Worm (Caenorhabditis elegans) whole organism, L1 larva: ENCODE data around the gene clec-31.

ENCODE experiments used
- C34B4.2 ChIP-seq: sonication (generic microtip); optimal IDR thresholded peaks from 2 replicates; lab custom pipeline; 2017; ENCODE audit warnings: mild to moderate bottlenecking, missing genetic modification characterization, missing compliant biosample characterization
- aly-2 ChIP-seq: fragments of 150-350 bp; optimal IDR thresholded peaks from 2 replicates; lab custom pipeline; 2014; ENCODE audit warnings: missing biosample characterization, missing genetic modification characterization
- blmp-1 ChIP-seq: fragments of 150-350 bp; optimal IDR thresholded peaks from 2 replicates; lab custom pipeline; 2014; ENCODE audit warnings: missing biosample characterization, missing genetic modification characterization
- ceh-63 ChIP-seq: fragments of 200-800 bp; sonication (Bioruptor generic); optimal IDR thresholded peaks from 2 replicates; lab custom pipeline; 2018; ENCODE audit warnings: mild to moderate bottlenecking, missing genetic modification characterization, missing compliant biosample characterization
- ceh-88 ChIP-seq: fragments of 200-800 bp; sonication (Bioruptor generic); IDR thresholded peaks from 2 replicates; pipeline ENCODE4 v1.3.6; 2022; ENCODE audit warnings: missing genetic modification characterization, missing compliant biosample characterization
- ces-1 ChIP-seq: fragments of 150-350 bp; optimal IDR thresholded peaks from 2 replicates; lab custom pipeline; 2014; ENCODE audit warnings: missing biosample characterization, missing genetic modification reagents, missing genetic modification characterization
- dpl-1 ChIP-seq, 3 experiments: fragments of 150-350 bp in 2 of 3; sonication (generic microtip) in 1 of 3; optimal IDR thresholded peaks; 2 replicates each; lab custom pipeline; 2014 to 2017; ENCODE audit warnings: missing biosample characterization in 3 of 3, missing genetic modification characterization in 3 of 3, missing genetic modification reagents in 3 of 3
- efl-1 ChIP-seq, 4 experiments: fragments of 150-350 bp; optimal IDR thresholded peaks in 3 of 4; peaks in 1 of 4; 1 replicate in 1 of 4; 2 replicates in 3 of 4; lab custom pipeline; 2014; ENCODE audit warnings: missing biosample characterization in 2 of 4, missing genetic modification characterization in 2 of 4, missing genetic modification reagents in 2 of 4
- egl-13 ChIP-seq: sonication (generic microtip); optimal IDR thresholded peaks from 2 replicates; lab custom pipeline; 2016; ENCODE audit warnings: missing genotype, missing genetic modification reagents, missing genetic modification characterization, missing compliant biosample characterization
- elt-2 ChIP-seq: sonication (generic microtip); optimal IDR thresholded peaks from 2 replicates; lab custom pipeline; 2016; ENCODE audit warnings: missing genetic modification characterization, mild to moderate bottlenecking, inconsistent platforms, missing compliant biosample characterization, missing genetic modification reagents
- fkh-4 ChIP-seq: sonication (generic microtip); optimal IDR thresholded peaks from 2 replicates; lab custom pipeline; 2016; ENCODE audit warnings: missing compliant biosample characterization, missing genetic modification characterization, borderline replicate concordance
- hlh-4 ChIP-seq: sonication (generic microtip); optimal IDR thresholded peaks from 2 replicates; lab custom pipeline; 2016; ENCODE audit warnings: mild to moderate bottlenecking, missing genetic modification characterization, missing compliant biosample characterization
- hpl-2 ChIP-seq: fragments of 150-350 bp; optimal IDR thresholded peaks from 2 replicates; lab custom pipeline; 2014; ENCODE audit warnings: missing biosample characterization, missing genetic modification reagents, missing genetic modification characterization
- irx-1 ChIP-seq: sonication (generic microtip); optimal IDR thresholded peaks from 2 replicates; lab custom pipeline; 2016; ENCODE audit warnings: missing genetic modification characterization, missing compliant biosample characterization
- lin-35 ChIP-seq, 2 experiments: fragments of 150-350 bp; optimal IDR thresholded peaks; 2 replicates each; lab custom pipeline; 2014; ENCODE audit warnings: missing biosample characterization in 2 of 2, missing genetic modification characterization in 2 of 2, missing genetic modification reagents in 2 of 2
- lir-3 ChIP-seq: sonication (generic microtip); optimal IDR thresholded peaks from 2 replicates; lab custom pipeline; 2016; ENCODE audit warnings: mild to moderate bottlenecking, missing genetic modification characterization, moderate library complexity, missing compliant biosample characterization; ENCODE audit not compliant: poor library complexity
- mab-9 ChIP-seq: fragments of 200-800 bp; sonication (Bioruptor generic); IDR thresholded peaks from 2 replicates; pipeline ENCODE4 v1.3.6; 2022; ENCODE audit warnings: missing genetic modification reagents, missing genetic modification characterization, missing compliant biosample characterization
- mdl-1 ChIP-seq, 2 experiments: fragments of 150-350 bp; optimal IDR thresholded peaks; 2 replicates each; lab custom pipeline; 2014 to 2017; ENCODE audit warnings: missing biosample characterization in 2 of 2, missing genetic modification characterization in 2 of 2, inconsistent platforms in 1 of 2
- nhr-71 ChIP-seq: sonication (generic microtip); optimal IDR thresholded peaks from 2 replicates; lab custom pipeline; 2016; ENCODE audit warnings: mild to moderate bottlenecking, missing genetic modification characterization, moderate library complexity, missing compliant biosample characterization
- nhr-76 ChIP-seq: sonication (generic microtip); optimal IDR thresholded peaks from 2 replicates; lab custom pipeline; 2017; ENCODE audit warnings: missing biosample characterization, missing genetic modification characterization
- nhr-85 ChIP-seq: sonication (generic microtip); peaks from one replicate; lab custom pipeline; 2016; ENCODE audit warnings: missing genetic modification characterization, inconsistent platforms, missing compliant biosample characterization
- nhr-90 ChIP-seq: sonication (generic microtip); optimal IDR thresholded peaks from 2 replicates; lab custom pipeline; 2016; ENCODE audit warnings: mild to moderate bottlenecking, missing genetic modification characterization, missing compliant biosample characterization; ENCODE audit not compliant: poor library complexity
- pax-3 ChIP-seq: fragments of 200-800 bp; sonication (Bioruptor generic); optimal IDR thresholded peaks from 2 replicates; lab custom pipeline; 2018; ENCODE audit warnings: mild to moderate bottlenecking, missing genetic modification characterization, moderate library complexity, missing compliant biosample characterization
- swsn-7 ChIP-seq: sonication (generic microtip); optimal IDR thresholded peaks from 2 replicates; lab custom pipeline; 2016; ENCODE audit warnings: missing genetic modification characterization, missing compliant biosample characterization
- unc-30 ChIP-seq: sonication (generic microtip); optimal IDR thresholded peaks from 2 replicates; lab custom pipeline; 2017; ENCODE audit warnings: missing biosample characterization, missing genetic modification characterization
- vab-15 ChIP-seq: sonication (generic microtip); optimal IDR thresholded peaks from 2 replicates; lab custom pipeline; 2017; ENCODE audit warnings: missing genotype, mild to moderate bottlenecking, missing genetic modification characterization, missing compliant biosample characterization
- xbp-1 ChIP-seq: sonication (generic microtip); optimal IDR thresholded peaks from 2 replicates; lab custom pipeline; 2016; ENCODE audit warnings: missing genetic modification characterization, missing compliant biosample characterization
- zag-1 ChIP-seq: fragments of 150-350 bp; optimal IDR thresholded peaks from 2 replicates; lab custom pipeline; 2014; ENCODE audit warnings: missing biosample characterization, missing genetic modification characterization
- ztf-11 ChIP-seq, 2 experiments: sonication (generic microtip); optimal IDR thresholded peaks; 2 replicates each; lab custom pipeline; 2016 to 2017; ENCODE audit warnings: missing genetic modification characterization in 2 of 2, missing biosample characterization in 1 of 2, missing compliant biosample characterization in 1 of 2

Gene clec-31

DNA sequence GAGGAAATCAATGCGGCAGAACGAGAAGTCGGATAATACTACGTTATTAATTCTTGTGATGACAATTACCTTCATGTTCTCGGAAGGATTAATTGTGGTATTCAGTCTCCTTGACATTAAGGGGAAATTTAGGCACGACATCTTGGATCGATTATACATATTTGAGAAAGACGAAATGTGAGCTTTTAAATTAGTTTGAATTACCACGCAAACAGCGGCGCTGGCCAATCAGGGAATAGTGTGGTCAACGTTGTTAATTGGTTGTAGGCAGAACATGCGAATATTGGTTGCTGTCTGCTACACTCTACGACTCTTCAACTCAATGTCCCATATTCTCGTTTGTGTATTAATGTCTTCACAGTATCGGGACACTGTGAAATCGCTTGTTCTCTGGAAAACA, 17.1 kb upstream of the clec-31 start, which contains the start of gene F49A5.10:
Gene F49A5.10, plus strand, starts transcription at position 301 of the 400 bp plus-strand sequence.
- TF ChIP-seq elt-2 (tag; lab: Kevin White, UChicago), result no peak
- no peak for TF ChIP-seq ceh-88 (GFP tag; lab: Robert Waterston, UW)
- no peak for TF ChIP-seq zag-1 (tag; lab: Kevin White, UChicago)
- no peak for TF ChIP-seq dpl-1 (GFP tag; optimal IDR thresholded peaks at IDR 0.05; lab: Kevin White, UChicago)
- no peak for TF ChIP-seq nhr-90 (tag; lab: Kevin White, UChicago)
- no peak for TF ChIP-seq ztf-11 (tag; optimal IDR thresholded peaks at IDR 0.05; lab: Kevin White, UChicago)
- no peak for TF ChIP-seq blmp-1 (tag; lab: Kevin White, UChicago)

DNA sequence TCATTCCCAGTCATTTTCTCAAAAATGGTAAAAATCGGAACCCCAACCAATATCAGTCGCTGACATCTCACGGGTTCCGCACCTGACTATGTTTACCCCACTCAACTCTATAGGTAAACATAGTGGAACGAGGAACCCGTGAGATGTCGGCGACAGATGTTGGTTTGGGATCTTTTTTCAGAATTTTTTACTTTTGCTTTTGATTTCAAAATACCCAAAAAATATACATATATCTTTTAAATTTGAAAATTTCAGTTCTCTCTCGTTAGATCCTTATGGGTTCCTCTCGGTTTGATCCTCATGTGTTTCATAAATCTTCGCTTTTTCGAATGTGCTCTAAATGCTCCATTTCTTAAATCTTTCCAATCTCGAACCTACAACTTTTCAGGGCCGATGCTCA, 15.8 kb upstream of the clec-31 start, which contains the start of gene srw-23:
Gene srw-23, plus strand, starts transcription at position 301 of the 400 bp plus-strand sequence.
- no peak for TF ChIP-seq efl-1 (optimal IDR thresholded peaks at IDR 0.05; lab: Kevin White, UChicago)
- TF ChIP-seq efl-1 (GFP tag; optimal IDR thresholded peaks at IDR 0.05 in 1 of 2; lab: Kevin White, UChicago), result peak in 1 of 2 experiments; percentile 30
- no peak for TF ChIP-seq aly-2 (tag; lab: Kevin White, UChicago)

- TF ChIP-seq efl-1 (optimal IDR thresholded peaks at IDR 0.05; lab: Kevin White, UChicago) (no peak), efl-1 (GFP tag; optimal IDR thresholded peaks at IDR 0.05 in 1 of 2; lab: Kevin White, UChicago) (peak in 1 of 2 experiments; percentile 24), C34B4.2 (no peak), swsn-7 (tag; lab: Kevin White, UChicago) (no peak)
These were observed 13.5 kb upstream of the clec-31 start, which contains the start of gene thn-4 for ce11 chrV:16871387-16871786. Gene thn-4, minus strand, starts transcription at chrV:16871487.

DNA sequence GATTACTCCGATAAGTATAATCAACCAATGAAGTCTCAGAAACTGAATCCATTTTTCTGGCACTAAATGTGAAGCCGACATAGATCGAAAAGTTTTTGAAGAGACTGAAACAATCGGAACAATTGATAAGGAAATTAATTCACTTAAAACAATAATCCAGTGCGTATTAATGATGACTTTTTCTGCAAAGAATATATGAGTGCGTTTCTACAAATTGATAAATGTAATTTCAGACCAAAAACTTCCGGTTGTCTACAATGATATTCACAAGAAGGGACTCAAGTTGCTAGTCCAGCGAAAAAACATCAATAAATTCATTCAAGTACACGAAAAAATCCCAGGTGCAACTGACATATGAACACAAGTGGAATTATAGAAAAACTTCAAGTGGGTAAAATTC, 11.9 kb upstream of the clec-31 start, which contains the start of gene clec-33:
Gene clec-33, minus strand, starts transcription at position 101 of the 400 bp plus-strand sequence.
- no peak for TF ChIP-seq hpl-2 (GFP tag; lab: Kevin White, UChicago)
- TF ChIP-seq nhr-71 (tag; lab: Kevin White, UChicago), result no peak
- TF ChIP-seq nhr-76 (tag; lab: Kevin White, UChicago), result no peak
- TF ChIP-seq zag-1 (tag; lab: Kevin White, UChicago), result no peak

- no peak for TF ChIP-seq blmp-1 (tag; lab: Kevin White, UChicago)
- TF ChIP-seq nhr-71 (tag; lab: Kevin White, UChicago), result no peak
- TF ChIP-seq ztf-11 (tag; optimal IDR thresholded peaks at IDR 0.05; lab: Kevin White, UChicago), result no peak
- TF ChIP-seq vab-15 (tag; lab: Kevin White, UChicago), result no peak
- TF ChIP-seq xbp-1 (tag; lab: Kevin White, UChicago), result no peak
- TF ChIP-seq lin-35 (GFP tag; optimal IDR thresholded peaks at IDR 0.05; lab: Kevin White, UChicago), result no peak
- TF ChIP-seq unc-30 (tag; lab: Kevin White, UChicago), result no peak
- no peak for TF ChIP-seq irx-1 (tag; lab: Kevin White, UChicago)
- TF ChIP-seq mdl-1 (tag; optimal IDR thresholded peaks at IDR 0.05; lab: Kevin White, UChicago), result no peak
- no peak for TF ChIP-seq ces-1
- TF ChIP-seq pax-3 (tag; lab: Kevin White, UChicago), result no peak
- no peak for TF ChIP-seq egl-13 (tag; lab: Kevin White, UChicago)
- no peak for TF ChIP-seq fkh-4 (tag; lab: Kevin White, UChicago)
- no peak for TF ChIP-seq mab-9 (GFP tag; lab: Robert Waterston, UW)
These were observed 7.5 kb upstream of the clec-31 start, which contains the start of gene clec-28 for ce11 chrV:16865404-16865803. Gene clec-28, plus strand, starts transcription at chrV:16865704.

- TF ChIP-seq hpl-2 (GFP tag; lab: Kevin White, UChicago) (no peak), ceh-63 (GFP tag; lab: Kevin White, UChicago) (no peak), lir-3 (tag; lab: Kevin White, UChicago) (no peak), nhr-85 (no peak), pax-3 (tag; lab: Kevin White, UChicago) (no peak), ces-1 (no peak), hlh-4 (no peak)
These were observed 3.8 kb upstream of the clec-31 start, which contains the start of the genes clec-32 and clec-24 for ce11 chrV:16861719-16862118. Gene clec-32, minus strand, starts transcription at chrV:16861819. Gene clec-24, plus strand, starts transcription at chrV:16862012.
